Fruit fly (Drosophila melanogaster) whole organism, embryonic: Measurements from ENCODE around the gene CG3294.

ENCODE experiments used
- ATbp ChIP-seq: fragments of 200-800 bp; sonication (Bioruptor generic); optimal IDR thresholded peaks from 2 replicates; lab custom pipeline; 2017; ENCODE audit warnings: missing biosample characterization, mild to moderate bottlenecking, missing genetic modification characterization, missing genetic modification reagents
- CG11696 ChIP-seq: fragments of 200-800 bp; sonication (Bioruptor generic); IDR thresholded peaks from 2 replicates; pipeline ENCODE4 v1.3.6; 2022; ENCODE audit warnings: missing biosample characterization, missing genetic modification characterization
- CG12659 ChIP-seq: fragments of 200-800 bp; sonication (Bioruptor generic); optimal IDR thresholded peaks from 3 replicates; lab custom pipeline; 2017; ENCODE audit warnings: mild to moderate bottlenecking, missing biosample characterization, missing genetic modification reagents, missing genetic modification characterization
- CG13424 ChIP-seq: fragments of 200-800 bp; sonication (Bioruptor generic); optimal IDR thresholded peaks from 2 replicates; lab custom pipeline; 2019; ENCODE audit warnings: missing biosample characterization, mild to moderate bottlenecking, missing genetic modification characterization, moderate library complexity
- CG14860 ChIP-seq: fragments of 200-800 bp; sonication (Bioruptor generic); IDR thresholded peaks from 3 replicates; pipeline ENCODE4 v1.3.6; 2022; ENCODE audit warnings: missing biosample characterization, missing genetic modification characterization; ENCODE audit not compliant: partially characterized antibody
- CG16815 ChIP-seq: fragments of 200-800 bp; sonication (Bioruptor generic); optimal IDR thresholded peaks from 3 replicates; lab custom pipeline; 2017; ENCODE audit warnings: missing biosample characterization, mild to moderate bottlenecking, missing genetic modification characterization
- CG17186 ChIP-seq: fragments of 200-800 bp; sonication (Bioruptor generic); optimal IDR thresholded peaks from 3 replicates; lab custom pipeline; 2017; ENCODE audit warnings: missing biosample characterization, missing genetic modification reagents, missing genetic modification characterization
- CG17612 ChIP-seq: fragments of 200-800 bp; sonication (Bioruptor generic); IDR thresholded peaks from 2 replicates; pipeline ENCODE4 v1.3.6; 2022; ENCODE audit warnings: missing biosample characterization, missing genetic modification characterization
- CG2129 ChIP-seq: fragments of 200-800 bp; sonication (Bioruptor generic); IDR thresholded peaks from 2 replicates; pipeline ENCODE4 v1.3.6; 2022; ENCODE audit warnings: missing biosample characterization, missing genetic modification characterization; ENCODE audit not compliant: partially characterized antibody
- CG2875 ChIP-seq: fragments of 200-800 bp; sonication (Bioruptor generic); optimal IDR thresholded peaks from 2 replicates; lab custom pipeline; 2017; ENCODE audit warnings: missing biosample characterization, mild to moderate bottlenecking, missing genetic modification characterization, missing genetic modification reagents
- CG3838 ChIP-seq: fragments of 200-800 bp; sonication (Bioruptor generic); optimal IDR thresholded peaks from 3 replicates; lab custom pipeline; 2016; ENCODE audit warnings: missing biosample characterization, missing genetic modification characterization
- CG3847 ChIP-seq: fragments of 200-800 bp; sonication (Bioruptor generic); IDR thresholded peaks from 2 replicates; pipeline ENCODE4 v1.3.6; 2022; ENCODE audit warnings: missing biosample characterization, missing genetic modification characterization
- CG4617 ChIP-seq: fragments of 200-800 bp; sonication (Bioruptor generic); optimal IDR thresholded peaks from 3 replicates; lab custom pipeline; 2016; ENCODE audit warnings: missing biosample characterization, missing genetic modification characterization, borderline replicate concordance
- CG4820 ChIP-seq: fragments of 200-800 bp; sonication (Bioruptor generic); optimal IDR thresholded peaks from 3 replicates; lab custom pipeline; 2016; ENCODE audit warnings: missing biosample characterization, missing genetic modification characterization
- CG5180 ChIP-seq: fragments of 200-800 bp; sonication (Bioruptor generic); optimal IDR thresholded peaks from 3 replicates; lab custom pipeline; 2017; ENCODE audit warnings: missing biosample characterization, missing genetic modification characterization, mild to moderate bottlenecking, moderate library complexity, missing genetic modification reagents
- CG5953 ChIP-seq: fragments of 200-800 bp; sonication (Bioruptor generic); IDR thresholded peaks from 2 replicates; pipeline ENCODE4 v1.3.6; 2022; ENCODE audit warnings: missing biosample characterization, missing genetic modification characterization
- CG6254 ChIP-seq: fragments of 200-800 bp; sonication (Bioruptor generic); optimal IDR thresholded peaks from 3 replicates; lab custom pipeline; 2017; ENCODE audit warnings: mild to moderate bottlenecking, missing biosample characterization, missing genetic modification reagents, missing genetic modification characterization
- CG7786 ChIP-seq: fragments of 200-800 bp; sonication (Bioruptor generic); optimal IDR thresholded peaks from 2 replicates; lab custom pipeline; 2016; ENCODE audit warnings: missing biosample characterization, missing genetic modification characterization
- CG7928 ChIP-seq: fragments of 200-800 bp; sonication (Bioruptor generic); optimal IDR thresholded peaks from 2 replicates; lab custom pipeline; 2017; ENCODE audit warnings: missing biosample characterization, mild to moderate bottlenecking, missing genetic modification characterization
- CG8290 ChIP-seq, 3 experiments: fragments of 200-800 bp; sonication (Bioruptor generic); optimal IDR thresholded peaks; 2 replicates each; lab custom pipeline; 2016 to 2019; ENCODE audit warnings: missing biosample characterization in 3 of 3, missing genetic modification characterization in 3 of 3, mild to moderate bottlenecking in 2 of 3, moderate library complexity in 1 of 3
- CG9727 ChIP-seq: fragments of 200-800 bp; sonication (Bioruptor generic); optimal IDR thresholded peaks from 3 replicates; lab custom pipeline; 2017; ENCODE audit warnings: missing biosample characterization, mild to moderate bottlenecking, missing genetic modification characterization
- Camta ChIP-seq: fragments of 200-800 bp; sonication (Bioruptor generic); optimal IDR thresholded peaks from 2 replicates; lab custom pipeline; 2016; ENCODE audit warnings: missing biosample characterization, missing genetic modification characterization
- D19B ChIP-seq: fragments of 200-800 bp; sonication (Bioruptor generic); optimal IDR thresholded peaks from 2 replicates; lab custom pipeline; 2017; ENCODE audit warnings: missing biosample characterization, mild to moderate bottlenecking, missing genetic modification characterization
- Ets65A ChIP-seq: fragments of 200-800 bp; sonication (Bioruptor generic); peaks from one replicate; lab custom pipeline; 2016; ENCODE audit warnings: missing biosample characterization, missing genetic modification characterization
- Ets97D ChIP-seq: fragments of 200-800 bp; sonication (Bioruptor generic); optimal IDR thresholded peaks from 3 replicates; lab custom pipeline; 2016; ENCODE audit warnings: missing biosample characterization, missing genetic modification characterization
- Fer2 ChIP-seq: fragments of 200-800 bp; sonication (Bioruptor generic); optimal IDR thresholded peaks from 2 replicates; lab custom pipeline; 2018; ENCODE audit warnings: missing biosample characterization, mild to moderate bottlenecking, missing genetic modification characterization, moderate library complexity
- Hey ChIP-seq: fragments of 200-800 bp; sonication (Bioruptor generic); optimal IDR thresholded peaks from 3 replicates; lab custom pipeline; 2018; ENCODE audit warnings: missing biosample characterization, mild to moderate bottlenecking, missing genetic modification characterization
- Hr3 ChIP-seq: fragments of 200-800 bp; sonication (Bioruptor generic); optimal IDR thresholded peaks from 3 replicates; lab custom pipeline; 2016; ENCODE audit warnings: missing biosample characterization, missing genetic modification characterization
- Lhr ChIP-seq: fragments of 200-800 bp; sonication (Bioruptor generic); optimal IDR thresholded peaks from 3 replicates; lab custom pipeline; 2017; ENCODE audit warnings: mild to moderate bottlenecking, missing biosample characterization, missing genetic modification reagents, missing genetic modification characterization
- Max ChIP-seq: fragments of 200-800 bp; sonication (Bioruptor generic); optimal IDR thresholded peaks from 2 replicates; lab custom pipeline; 2016; ENCODE audit warnings: missing biosample characterization, mild to moderate bottlenecking, missing genetic modification characterization
- Nf-YA ChIP-seq: fragments of 200-800 bp; sonication (Bioruptor generic); IDR thresholded peaks from 2 replicates; pipeline ENCODE4 v1.3.6; 2022; ENCODE audit warnings: missing biosample characterization, missing genetic modification characterization
- Optix ChIP-seq: fragments of 200-800 bp; sonication (Bioruptor generic); IDR thresholded peaks from 3 replicates; pipeline ENCODE4 v1.3.6; 2022; ENCODE audit warnings: missing biosample characterization, missing genetic modification characterization
- bigmax ChIP-seq: fragments of 200-800 bp; sonication (Bioruptor generic); optimal IDR thresholded peaks from 2 replicates; lab custom pipeline; 2018; ENCODE audit warnings: missing biosample characterization, mild to moderate bottlenecking, missing genetic modification characterization
- cato ChIP-seq: fragments of 200-800 bp; sonication (Bioruptor generic); optimal IDR thresholded peaks from 2 replicates; lab custom pipeline; 2016; ENCODE audit warnings: missing biosample characterization, missing genetic modification characterization, borderline replicate concordance
- cg ChIP-seq: fragments of 200-800 bp; sonication (Bioruptor generic); optimal IDR thresholded peaks from 3 replicates; lab custom pipeline; 2019; ENCODE audit warnings: missing biosample characterization, mild to moderate bottlenecking, missing genetic modification characterization, moderate library complexity
- chinmo ChIP-seq: fragments of 200-800 bp; sonication (Bioruptor generic); IDR thresholded peaks from 4 replicates; pipeline ENCODE4 v1.3.6; 2022; ENCODE audit warnings: missing biosample characterization, missing genetic modification characterization; ENCODE audit not compliant: partially characterized antibody
- dmrt11E ChIP-seq: fragments of 200-800 bp; sonication (Bioruptor generic); optimal IDR thresholded peaks from 3 replicates; lab custom pipeline; 2018; ENCODE audit warnings: missing biosample characterization, mild to moderate bottlenecking, missing genetic modification characterization, moderate library complexity
- ewg ChIP-seq: fragments of 200-800 bp; sonication (Bioruptor generic); optimal IDR thresholded peaks from 3 replicates; lab custom pipeline; 2017; ENCODE audit warnings: mild to moderate bottlenecking, missing biosample characterization, missing genetic modification reagents, missing genetic modification characterization
- fd102C ChIP-seq: fragments of 200-800 bp; sonication (Bioruptor generic); optimal IDR thresholded peaks from 2 replicates; lab custom pipeline; 2018; ENCODE audit warnings: missing biosample characterization, mild to moderate bottlenecking, missing genetic modification characterization, moderate library complexity
- gem ChIP-seq: fragments of 200-800 bp; sonication (Bioruptor generic); optimal IDR thresholded peaks from 2 replicates; lab custom pipeline; 2019; ENCODE audit warnings: missing biosample characterization, mild to moderate bottlenecking, missing genetic modification characterization, moderate library complexity
- insv ChIP-seq, 2 experiments: fragments of 200-800 bp; sonication (Bioruptor generic); optimal IDR thresholded peaks; 3 replicates each; lab custom pipeline; 2016 to 2018; ENCODE audit warnings: missing biosample characterization in 2 of 2, missing genetic modification characterization in 2 of 2
- nom ChIP-seq: fragments of 200-800 bp; sonication (Bioruptor generic); optimal IDR thresholded peaks from 2 replicates; lab custom pipeline; 2017; ENCODE audit warnings: missing biosample characterization, missing genetic modification characterization, mild to moderate bottlenecking, moderate library complexity, missing genetic modification reagents
- pros ChIP-seq: fragments of 200-800 bp; sonication (Bioruptor generic); optimal IDR thresholded peaks from 3 replicates; lab custom pipeline; 2019; ENCODE audit warnings: missing biosample characterization, mild to moderate bottlenecking, missing genetic modification characterization, moderate library complexity
- pum ChIP-seq: fragments of 200-800 bp; sonication (Bioruptor generic); optimal IDR thresholded peaks from 2 replicates; lab custom pipeline; 2016; ENCODE audit warnings: missing biosample characterization, missing genetic modification characterization
- ranshi ChIP-seq: fragments of 200-800 bp; sonication (Bioruptor generic); IDR thresholded peaks from 2 replicates; pipeline ENCODE4 v1.3.6; 2022; ENCODE audit warnings: missing biosample characterization, missing genetic modification characterization
- sens ChIP-seq: fragments of 200-800 bp; sonication (Bioruptor generic); peaks from one replicate; lab custom pipeline; 2016; ENCODE audit warnings: missing biosample characterization, missing genetic modification characterization
- sisA ChIP-seq: fragments of 200-800 bp; sonication (Bioruptor generic); IDR thresholded peaks from 2 replicates; pipeline ENCODE4 v1.3.6; 2022; ENCODE audit warnings: missing biosample characterization, missing genetic modification characterization

Gene CG3294

dm6 chr2L:4820448-4821318, 26.3 kb downstream of the CG3294 start (continued):
- 0 out of 2 replicates have a peak, but pooled peaks have one; percentile 3 for TF ChIP-seq CG5953 (GFP tag; lab: Robert Waterston, UW)
- TF ChIP-seq CG4617 (GFP tag; lab: Kevin White, UChicago): peak; percentile 25
- TF ChIP-seq dmrt11E (tag; lab: Kevin White, UChicago): peak; percentile 59
- no peak for TF ChIP-seq CG8290 (GFP tag; optimal IDR thresholded peaks at IDR 0.05; lab: Kevin White, UChicago)
- peak; percentile 52 to 74 for TF ChIP-seq CG8290 (tag; optimal IDR thresholded peaks at IDR 0.05; lab: Kevin White, UChicago)
- TF ChIP-seq ATbp (GFP tag; lab: Kevin White, UChicago): peak; percentile 25
- peak; percentile 88 for TF ChIP-seq CG9727 (GFP tag; lab: Kevin White, UChicago)
- peak; percentile 63 for TF ChIP-seq gem (tag; lab: Kevin White, UChicago)
- TF ChIP-seq CG6254 (GFP tag; lab: Kevin White, UChicago): peak; percentile 29
- TF ChIP-seq cato (GFP tag; lab: Kevin White, UChicago): peak; percentile 24
- no peak for TF ChIP-seq CG3838 (GFP tag; lab: Kevin White, UChicago)
- peak; percentile 92 for TF ChIP-seq Ets65A (GFP tag; lab: Kevin White, UChicago)
- no peak for TF ChIP-seq Ets97D (GFP tag; lab: Kevin White, UChicago)
- no peak for TF ChIP-seq CG7786 (GFP tag; lab: Kevin White, UChicago)
- peak; percentile 18 for TF ChIP-seq CG3847 (GFP tag; lab: Robert Waterston, UW)
- no peak for TF ChIP-seq pum (GFP tag; lab: Kevin White, UChicago)
- TF ChIP-seq chinmo: 0 out of 4 replicates have a peak, but pooled peaks have one; percentile 38
- TF ChIP-seq Optix (GFP tag; lab: Robert Waterston, UW): no peak
- TF ChIP-seq Fer2 (tag; lab: Kevin White, UChicago): no peak
- TF ChIP-seq CG17612 (GFP tag; lab: Robert Waterston, UW): 0 out of 2 replicates have a peak, but pooled peaks have one; percentile 19
- peak; percentile 90 for TF ChIP-seq sens (GFP tag; lab: Kevin White, UChicago)
- peak; percentile 50 for TF ChIP-seq Hr3 (GFP tag; lab: Kevin White, UChicago)
- TF ChIP-seq CG17186 (GFP tag; lab: Kevin White, UChicago): no peak
- TF ChIP-seq Hey (tag; lab: Kevin White, UChicago): no peak
- no peak for TF ChIP-seq CG14860 (GFP tag; lab: Robert Waterston, UW)
- peak; percentile 21 for TF ChIP-seq CG4820 (GFP tag; lab: Kevin White, UChicago)
- TF ChIP-seq CG2875 (GFP tag; lab: Kevin White, UChicago): no peak
- TF ChIP-seq CG2129 (GFP tag; lab: Robert Waterston, UW): no peak
- peak; percentile 44 for TF ChIP-seq CG16815
- TF ChIP-seq ranshi: peak; percentile 40; the same call in 1 of the 2 replicates
- TF ChIP-seq sisA (GFP tag; lab: Robert Waterston, UW): peak; percentile 39
- peak; percentile 27 for TF ChIP-seq ewg (GFP tag; lab: Kevin White, UChicago)
- TF ChIP-seq cg (GFP tag; lab: Kevin White, UChicago): peak; percentile 15
- peak; percentile 28 for TF ChIP-seq Max (GFP tag; lab: Kevin White, UChicago)
- peak; percentile 64 for TF ChIP-seq CG12659 (GFP tag; lab: Kevin White, UChicago)
- peak; percentile 42 for TF ChIP-seq CG13424 (tag; lab: Kevin White, UChicago)
- TF ChIP-seq Nf-YA: 0 out of 2 replicates have a peak, but pooled peaks have one; percentile 20
- no peak for TF ChIP-seq CG5180
- no peak for TF ChIP-seq CG7928 (GFP tag; lab: Kevin White, UChicago)
- TF ChIP-seq nom (GFP tag; lab: Kevin White, UChicago): peak; percentile 5
- TF ChIP-seq bigmax (GFP tag; lab: Kevin White, UChicago): no peak
- peak in 1 of 2 experiments; percentile 5 for TF ChIP-seq insv (GFP tag; optimal IDR thresholded peaks at IDR 0.05; lab: Kevin White, UChicago)
- no peak for TF ChIP-seq CG11696
- TF ChIP-seq Camta: no peak
- TF ChIP-seq fd102C: peak; percentile 68
- TF ChIP-seq D19B (GFP tag; lab: Kevin White, UChicago): no peak
- TF ChIP-seq Lhr (GFP tag; lab: Kevin White, UChicago): no peak
- peak; percentile 35 for TF ChIP-seq pros (GFP tag; lab: Kevin White, UChicago)
